Worm (Caenorhabditis elegans) whole organism, L3 larva: ENCODE results near the gene sre-29.

Source experiments
- R02D3.7 ChIP-seq: fragments of 150-350 bp; optimal IDR thresholded peaks from 2 replicates; lab custom pipeline; 2014; ENCODE audit warnings: missing biosample characterization, missing genetic modification characterization
- ZK546.5 ChIP-seq: sonication (generic microtip); optimal IDR thresholded peaks from 2 replicates; lab custom pipeline; 2017; ENCODE audit warnings: missing biosample characterization, missing genetic modification characterization
- ceh-16 ChIP-seq: sonication (generic microtip); optimal IDR thresholded peaks from 2 replicates; lab custom pipeline; 2017; ENCODE audit warnings: missing biosample characterization, missing genetic modification characterization
- ceh-28 ChIP-seq: fragments of 150-350 bp; optimal IDR thresholded peaks from 2 replicates; lab custom pipeline; 2014; ENCODE audit warnings: missing biosample characterization, missing genetic modification reagents, missing genetic modification characterization
- ceh-82 ChIP-seq: fragments of 150-350 bp; optimal IDR thresholded peaks from 2 replicates; lab custom pipeline; 2014; ENCODE audit warnings: missing biosample characterization, missing genetic modification characterization
- ceh-9 ChIP-seq: sonication (generic microtip); optimal IDR thresholded peaks from 2 replicates; lab custom pipeline; 2018; ENCODE audit warnings: missing biosample characterization, missing genetic modification characterization
- egl-27 ChIP-seq: sonication (generic microtip); optimal IDR thresholded peaks from 4 replicates; lab custom pipeline; 2017; ENCODE audit warnings: missing biosample characterization, missing genetic modification reagents, missing genetic modification characterization
- egl-5 ChIP-seq: fragments of 150-350 bp; optimal IDR thresholded peaks from 2 replicates; lab custom pipeline; 2017; ENCODE audit warnings: missing biosample characterization, missing genetic modification reagents, missing genetic modification characterization, inconsistent platforms
- elt-1 ChIP-seq: fragments of 150-350 bp; optimal IDR thresholded peaks from 2 replicates; lab custom pipeline; 2014; ENCODE audit warnings: missing biosample characterization, missing genetic modification characterization
- elt-2 ChIP-seq: sonication (generic microtip); optimal IDR thresholded peaks from 2 replicates; lab custom pipeline; 2016; ENCODE audit warnings: missing genetic modification reagents, mild to moderate bottlenecking, missing genetic modification characterization, missing compliant biosample characterization
- eor-1 ChIP-seq, 2 experiments: fragments of 150-350 bp; optimal IDR thresholded peaks; 2 replicates each; lab custom pipeline; 2014 to 2018; ENCODE audit warnings: missing biosample characterization in 2 of 2, missing genetic modification characterization in 2 of 2
- fkh-10 ChIP-seq: sonication (generic microtip); optimal IDR thresholded peaks from 2 replicates; lab custom pipeline; 2017; ENCODE audit warnings: missing biosample characterization, missing genetic modification reagents, missing genetic modification characterization
- fkh-2 ChIP-seq: fragments of 150-350 bp; optimal IDR thresholded peaks from 2 replicates; lab custom pipeline; 2014; ENCODE audit warnings: missing biosample characterization, missing genetic modification reagents, missing genetic modification characterization
- fos-1 ChIP-seq: fragments of 150-350 bp; optimal IDR thresholded peaks from 2 replicates; lab custom pipeline; 2014; ENCODE audit warnings: missing biosample characterization, missing genetic modification characterization
- hmg-11 ChIP-seq: sonication (generic microtip); optimal IDR thresholded peaks from 2 replicates; lab custom pipeline; 2016; ENCODE audit warnings: missing genetic modification characterization, missing compliant biosample characterization
- jun-1 ChIP-seq: fragments of 150-350 bp; optimal IDR thresholded peaks from 2 replicates; lab custom pipeline; 2014; ENCODE audit warnings: missing biosample characterization, missing genetic modification reagents, missing genetic modification characterization
- lin-15B ChIP-seq: fragments of 150-350 bp; optimal IDR thresholded peaks from 2 replicates; lab custom pipeline; 2014; ENCODE audit warnings: missing biosample characterization, missing genetic modification characterization
- lsy-12 ChIP-seq: sonication (generic microtip); optimal IDR thresholded peaks from 2 replicates; lab custom pipeline; 2016; ENCODE audit warnings: mild to moderate bottlenecking, missing genetic modification characterization, missing compliant biosample characterization
- mdl-1 ChIP-seq: fragments of 150-350 bp; optimal IDR thresholded peaks from 2 replicates; lab custom pipeline; 2014; ENCODE audit warnings: missing biosample characterization, missing genetic modification characterization
- mml-1 ChIP-seq: fragments of 150-350 bp; sonication (generic microtip); optimal IDR thresholded peaks from 3 replicates; lab custom pipeline; 2014; ENCODE audit warnings: missing biosample characterization, missing genetic modification characterization
- nfya-1 ChIP-seq: sonication (generic microtip); optimal IDR thresholded peaks from 2 replicates; lab custom pipeline; 2017; ENCODE audit warnings: missing genetic modification characterization, mild to moderate bottlenecking, missing compliant biosample characterization, antibody characterized with exemption, moderate library complexity; ENCODE audit not compliant: insufficient read depth
- nhr-12 ChIP-seq: fragments of 150-350 bp; optimal IDR thresholded peaks from 2 replicates; lab custom pipeline; 2014; ENCODE audit warnings: missing biosample characterization, missing genetic modification characterization
- nhr-23 ChIP-seq: fragments of 150-350 bp; optimal IDR thresholded peaks from 2 replicates; lab custom pipeline; 2014; ENCODE audit warnings: missing biosample characterization, missing genetic modification reagents, missing genetic modification characterization
- nhr-237 ChIP-seq: fragments of 150-350 bp; optimal IDR thresholded peaks from 2 replicates; lab custom pipeline; 2014; ENCODE audit warnings: missing biosample characterization, missing genetic modification characterization
- nhr-25 ChIP-seq: sonication (generic microtip); optimal IDR thresholded peaks from 2 replicates; lab custom pipeline; 2017; ENCODE audit warnings: missing biosample characterization, missing genetic modification characterization
- nhr-28 ChIP-seq: fragments of 150-350 bp; optimal IDR thresholded peaks from 2 replicates; lab custom pipeline; 2014; ENCODE audit warnings: missing biosample characterization, missing genetic modification characterization
- nhr-67 ChIP-seq: fragments of 150-350 bp; optimal IDR thresholded peaks from 2 replicates; lab custom pipeline; 2014; ENCODE audit warnings: missing biosample characterization, missing genetic modification characterization
- nhr-76 ChIP-seq: fragments of 150-350 bp; sonication (generic microtip); optimal IDR thresholded peaks from 5 replicates; lab custom pipeline; 2014; ENCODE audit warnings: missing biosample characterization, missing genetic modification characterization
- pha-4 ChIP-seq: fragments of 150-350 bp; optimal IDR thresholded peaks from 2 replicates; lab custom pipeline; 2014; ENCODE audit warnings: missing biosample characterization, missing genetic modification reagents, missing genetic modification characterization
- pqm-1 ChIP-seq: fragments of 150-350 bp; optimal IDR thresholded peaks from 2 replicates; lab custom pipeline; 2017; ENCODE audit warnings: missing biosample characterization, missing genetic modification characterization, inconsistent platforms
- skn-1 ChIP-seq: fragments of 150-350 bp; optimal IDR thresholded peaks from 2 replicates; lab custom pipeline; 2014; ENCODE audit warnings: missing biosample characterization, missing genetic modification characterization
- snpc-4 ChIP-seq: fragments of 150-350 bp; optimal IDR thresholded peaks from 2 replicates; lab custom pipeline; 2014; ENCODE audit warnings: missing biosample characterization, missing genetic modification characterization
- tbx-2 ChIP-seq: sonication (generic microtip); optimal IDR thresholded peaks from 2 replicates; lab custom pipeline; 2016; ENCODE audit warnings: mild to moderate bottlenecking, missing genetic modification characterization, missing compliant biosample characterization
- unc-39 ChIP-seq: sonication (generic microtip); optimal IDR thresholded peaks from 4 replicates; lab custom pipeline; 2017; ENCODE audit warnings: missing biosample characterization, missing genetic modification characterization
- zag-1 ChIP-seq: fragments of 150-350 bp; optimal IDR thresholded peaks from 2 replicates; lab custom pipeline; 2014; ENCODE audit warnings: missing biosample characterization, missing genetic modification characterization
- ztf-11 ChIP-seq: fragments of 150-350 bp; optimal IDR thresholded peaks from 2 replicates; lab custom pipeline; 2014; ENCODE audit warnings: missing biosample characterization, missing genetic modification characterization
- ztf-4 ChIP-seq: fragments of 150-350 bp; optimal IDR thresholded peaks from 2 replicates; lab custom pipeline; 2014; ENCODE audit warnings: missing biosample characterization, missing genetic modification characterization

Gene sre-29

ce11 chrII:12412417-12412816 lies 10.7 kb upstream of the sre-29 start, which contains the start of gene Y57A10C.1:
Gene Y57A10C.1, minus strand, starts transcription at chrII:12412517.
- TF ChIP-seq nfya-1 (tag; lab: Kevin White, UChicago): no peak
- no peak for TF ChIP-seq nhr-23 (tag; lab: Kevin White, UChicago)
- TF ChIP-seq nhr-237 (tag; lab: Kevin White, UChicago): no peak
- TF ChIP-seq nhr-25: no peak
- no peak for TF ChIP-seq egl-27 (tag; lab: Kevin White, UChicago)
- TF ChIP-seq snpc-4 (tag; lab: Kevin White, UChicago): no peak
- TF ChIP-seq nhr-67 (tag; lab: Kevin White, UChicago): no peak
- TF ChIP-seq ceh-28 (tag; lab: Kevin White, UChicago): no peak
- no peak for TF ChIP-seq fos-1
- TF ChIP-seq nhr-12 (tag; lab: Kevin White, UChicago): no peak
- TF ChIP-seq zag-1 (tag; lab: Kevin White, UChicago): no peak
- TF ChIP-seq ceh-82 (tag; lab: Kevin White, UChicago): no peak
- TF ChIP-seq ZK546.5 (tag; lab: Kevin White, UChicago): no peak
- no peak for TF ChIP-seq pha-4 (tag; lab: Kevin White, UChicago)
- TF ChIP-seq pqm-1 (tag; lab: Kevin White, UChicago): no peak
- no peak for TF ChIP-seq fkh-2 (tag; lab: Kevin White, UChicago)
- no peak for TF ChIP-seq ceh-16
- TF ChIP-seq skn-1 (tag; lab: Kevin White, UChicago): no peak

- TF ChIP-seq R02D3.7 (tag; lab: Kevin White, UChicago): no peak
- TF ChIP-seq tbx-2 (tag; lab: Kevin White, UChicago): no peak
- TF ChIP-seq fkh-10 (GFP tag; lab: Kevin White, UChicago): no peak
These were observed 8.4 kb upstream of the sre-29 start, which contains the start of gene F57G9.3 for ce11 chrII:12410107-12410506. Gene F57G9.3, minus strand, starts transcription at chrII:12410207.

ce11 chrII:12408717-12409116 lies 7.0 kb upstream of the sre-29 start, which contains the start of gene sre-31:
Gene sre-31, minus strand, starts transcription at chrII:12408817.
- TF ChIP-seq hmg-11 (tag; lab: Kevin White, UChicago) (no peak), pqm-1 (tag; lab: Kevin White, UChicago) (no peak), lin-15B (tag; lab: Kevin White, UChicago) (no peak), ztf-4 (no peak), mml-1 (tag; lab: Kevin White, UChicago) (no peak), elt-1 (tag; lab: Kevin White, UChicago) (no peak), pha-4 (tag; lab: Kevin White, UChicago) (no peak), lsy-12 (tag; lab: Kevin White, UChicago) (no peak), mdl-1 (tag; lab: Kevin White, UChicago) (no peak), elt-2 (tag; lab: Kevin White, UChicago) (no peak), nhr-28 (tag; lab: Kevin White, UChicago) (no peak), snpc-4 (tag; lab: Kevin White, UChicago) (no peak), ceh-28 (tag; lab: Kevin White, UChicago) (no peak), ceh-82 (tag; lab: Kevin White, UChicago) (no peak), tbx-2 (tag; lab: Kevin White, UChicago) (no peak), ZK546.5 (tag; lab: Kevin White, UChicago) (no peak), fos-1 (no peak), R02D3.7 (tag; lab: Kevin White, UChicago) (no peak), eor-1 (tag; optimal IDR thresholded peaks at IDR 0.05; lab: Kevin White, UChicago) (no peak), unc-39 (tag; lab: Kevin White, UChicago) (no peak)

- TF ChIP-seq eor-1 (tag; optimal IDR thresholded peaks at IDR 0.05; lab: Kevin White, UChicago): no peak
- TF ChIP-seq tbx-2 (tag; lab: Kevin White, UChicago): no peak
- TF ChIP-seq nhr-76 (tag; lab: Kevin White, UChicago): no peak
- no peak for TF ChIP-seq egl-27 (tag; lab: Kevin White, UChicago)
- no peak for TF ChIP-seq R02D3.7 (tag; lab: Kevin White, UChicago)
- TF ChIP-seq ceh-9: no peak
- no peak for TF ChIP-seq ztf-11 (tag; lab: Kevin White, UChicago)
- no peak for TF ChIP-seq jun-1 (tag; lab: Kevin White, UChicago)
- no peak for TF ChIP-seq lsy-12 (tag; lab: Kevin White, UChicago)
- no peak for TF ChIP-seq unc-39 (tag; lab: Kevin White, UChicago)
- no peak for TF ChIP-seq egl-5 (tag; lab: Kevin White, UChicago)
- TF ChIP-seq, all 47 proteins: peak for 0
These were observed 4.7 kb upstream of the sre-29 start, which contains the start of gene sre-30 for ce11 chrII:12406394-12406793. Gene sre-30, minus strand, starts transcription at chrII:12406494.
